Worm (Caenorhabditis elegans) whole organism, young adult: ENCODE results near the gene ipla-6.

Experiments
- B0019.2 ChIP-seq: fragments of 200-800 bp; sonication (Bioruptor generic); conservative IDR thresholded peaks from 2 replicates; pipeline ENCODE4 v1.3.6; 2022; ENCODE audit warnings: missing genetic modification reagents, missing genetic modification characterization, missing compliant biosample characterization
- B0336.3 ChIP-seq: fragments of 200-800 bp; sonication (Bioruptor generic); IDR thresholded peaks from 2 replicates; pipeline ENCODE4 v1.3.6; 2022; ENCODE audit warnings: missing genetic modification characterization, missing compliant biosample characterization
- C06A6.2 ChIP-seq: fragments of 200-800 bp; sonication (Bioruptor generic); conservative IDR thresholded peaks from 2 replicates; pipeline ENCODE4 v1.3.6; 2022; ENCODE audit warnings: missing genetic modification characterization, missing compliant biosample characterization
- C17E4.6 ChIP-seq: fragments of 200-800 bp; sonication (Bioruptor generic); IDR thresholded peaks from 2 replicates; pipeline ENCODE4 v1.3.6; 2022; ENCODE audit warnings: missing genetic modification reagents, missing genetic modification characterization, missing compliant biosample characterization
- D2030.7 ChIP-seq: fragments of 200-800 bp; sonication (Bioruptor generic); IDR thresholded peaks from 2 replicates; pipeline ENCODE4 v1.3.6; 2022; ENCODE audit warnings: missing genetic modification reagents, missing genetic modification characterization, missing compliant biosample characterization
- F39B2.1 ChIP-seq: fragments of 200-800 bp; sonication (Bioruptor generic); IDR thresholded peaks from 2 replicates; pipeline ENCODE4 v1.3.6; 2022; ENCODE audit warnings: missing genetic modification reagents, missing genetic modification characterization, missing compliant biosample characterization
- F52B5.7 ChIP-seq: sonication (generic microtip); optimal IDR thresholded peaks from 2 replicates; lab custom pipeline; 2016; ENCODE audit warnings: mild to moderate bottlenecking, missing genetic modification characterization, missing compliant biosample characterization
- K12H6.12 ChIP-seq: fragments of 200-800 bp; sonication (Bioruptor generic); optimal IDR thresholded peaks from 2 replicates; lab custom pipeline; 2018; ENCODE audit warnings: mild to moderate bottlenecking, missing genetic modification characterization, missing compliant biosample characterization
- T07F8.4 ChIP-seq: sonication (generic microtip); optimal IDR thresholded peaks from 2 replicates; lab custom pipeline; 2016; ENCODE audit warnings: mild to moderate bottlenecking, missing genetic modification characterization, moderate library complexity, missing compliant biosample characterization
- T26A5.8 ChIP-seq: sonication (generic microtip); optimal IDR thresholded peaks from 2 replicates; lab custom pipeline; 2016; ENCODE audit warnings: missing genetic modification characterization, missing compliant biosample characterization
- Y79H2A.3 ChIP-seq: fragments of 200-800 bp; sonication (Bioruptor generic); conservative IDR thresholded peaks from 2 replicates; pipeline ENCODE4 v1.3.6; 2022; ENCODE audit warnings: missing genetic modification reagents, missing genetic modification characterization, missing compliant biosample characterization
- aptf-2 ChIP-seq: fragments of 200-800 bp; sonication (Bioruptor generic); conservative IDR thresholded peaks from 2 replicates; pipeline ENCODE4 v1.3.6; 2022; ENCODE audit warnings: missing genetic modification reagents, missing genetic modification characterization, missing compliant biosample characterization
- attf-6 ChIP-seq: fragments of 200-800 bp; sonication (Bioruptor generic); IDR thresholded peaks from 2 replicates; pipeline ENCODE4 v1.3.6; 2022; ENCODE audit warnings: missing genetic modification reagents, missing genetic modification characterization, missing compliant biosample characterization
- bed-1 ChIP-seq: fragments of 200-800 bp; sonication (Bioruptor generic); IDR thresholded peaks from 2 replicates; pipeline ENCODE4 v1.3.6; 2022; ENCODE audit warnings: missing genetic modification reagents, missing genetic modification characterization, missing compliant biosample characterization
- ccch-3 ChIP-seq: fragments of 200-800 bp; sonication (Bioruptor generic); optimal IDR thresholded peaks from 2 replicates; lab custom pipeline; 2018; ENCODE audit warnings: mild to moderate bottlenecking, missing genetic modification characterization, missing compliant biosample characterization
- cebp-1 ChIP-seq, 2 experiments: fragments of 200-800 bp in 1 of 2; sonication (Bioruptor generic) in 1 of 2; sonication (generic microtip) in 1 of 2; IDR thresholded peaks in 1 of 2; optimal IDR thresholded peaks in 1 of 2; 2 replicates each; pipeline versions ENCODE4 v1.3.6 to Lab custom; 2017 to 2022; ENCODE audit warnings: missing compliant biosample characterization in 2 of 2, missing genetic modification characterization in 2 of 2, mild to moderate bottlenecking in 1 of 2, missing genetic modification reagents in 1 of 2, moderate library complexity in 1 of 2
- cebp-2 ChIP-seq: fragments of 200-800 bp; sonication (Bioruptor generic); IDR thresholded peaks from 2 replicates; pipeline ENCODE4 v1.3.6; 2022; ENCODE audit warnings: missing genetic modification characterization, missing compliant biosample characterization
- ceh-79 ChIP-seq: sonication (generic microtip); optimal IDR thresholded peaks from 2 replicates; lab custom pipeline; 2017; ENCODE audit warnings: mild to moderate bottlenecking, missing genetic modification characterization, missing compliant biosample characterization
- chd-7 ChIP-seq: sonication (generic microtip); optimal IDR thresholded peaks from 2 replicates; lab custom pipeline; 2016; ENCODE audit warnings: mild to moderate bottlenecking, missing genetic modification characterization, moderate library complexity, missing compliant biosample characterization
- egl-44 ChIP-seq: fragments of 200-800 bp; sonication (Bioruptor generic); IDR thresholded peaks from 2 replicates; pipeline ENCODE4 v1.3.6; 2022; ENCODE audit warnings: missing genetic modification reagents, missing genetic modification characterization, missing compliant biosample characterization
- egrh-3 ChIP-seq: fragments of 200-800 bp; sonication (Bioruptor generic); IDR thresholded peaks from 2 replicates; pipeline ENCODE4 v1.3.6; 2022; ENCODE audit warnings: missing genetic modification reagents, missing genetic modification characterization, missing compliant biosample characterization
- gei-17 ChIP-seq: fragments of 200-800 bp; sonication (Bioruptor generic); optimal IDR thresholded peaks from 2 replicates; lab custom pipeline; 2018; ENCODE audit warnings: mild to moderate bottlenecking, missing genetic modification characterization, missing compliant biosample characterization
- hsf-1 ChIP-seq: fragments of 200-800 bp; sonication (Bioruptor generic); IDR thresholded peaks from 2 replicates; pipeline ENCODE4 v1.3.6; 2022; ENCODE audit warnings: missing genetic modification reagents, missing genetic modification characterization, missing compliant biosample characterization
- lag-1 ChIP-seq: fragments of 200-800 bp; sonication (Bioruptor generic); IDR thresholded peaks from 2 replicates; pipeline ENCODE4 v1.3.6; 2022; ENCODE audit warnings: missing genetic modification reagents, missing genetic modification characterization, missing compliant biosample characterization
- lin-26 ChIP-seq: fragments of 200-800 bp; sonication (Bioruptor generic); IDR thresholded peaks from 2 replicates; pipeline ENCODE4 v1.3.6; 2022; ENCODE audit warnings: missing genetic modification reagents, missing genetic modification characterization, missing compliant biosample characterization
- lir-1 ChIP-seq: fragments of 200-800 bp; sonication (Bioruptor generic); conservative IDR thresholded peaks from 2 replicates; pipeline ENCODE4 v1.3.6; 2022; ENCODE audit warnings: missing genetic modification reagents, missing genetic modification characterization, missing compliant biosample characterization
- lsl-1 ChIP-seq: fragments of 200-800 bp; sonication (Bioruptor generic); optimal IDR thresholded peaks from 2 replicates; lab custom pipeline; 2018; ENCODE audit warnings: mild to moderate bottlenecking, missing genetic modification characterization, moderate library complexity, missing compliant biosample characterization
- lsy-27 ChIP-seq: sonication (generic microtip); optimal IDR thresholded peaks from 2 replicates; lab custom pipeline; 2017; ENCODE audit warnings: missing genetic modification characterization, mild to moderate bottlenecking, missing compliant biosample characterization, antibody characterized with exemption, missing genotype, borderline replicate concordance; ENCODE audit not compliant: insufficient read depth
- madf-10 ChIP-seq: sonication (generic microtip); optimal IDR thresholded peaks from 2 replicates; lab custom pipeline; 2016; ENCODE audit warnings: mild to moderate bottlenecking, missing genetic modification characterization, missing compliant biosample characterization
- madf-8 ChIP-seq: fragments of 200-800 bp; sonication (Bioruptor generic); conservative IDR thresholded peaks from 2 replicates; pipeline ENCODE4 v1.3.6; 2022; ENCODE audit warnings: missing genetic modification reagents, missing genetic modification characterization, missing compliant biosample characterization
- mes-4 ChIP-seq: sonication (generic microtip); optimal IDR thresholded peaks from 2 replicates; lab custom pipeline; 2016; ENCODE audit warnings: missing genotype, missing genetic modification characterization, missing compliant biosample characterization
- mxl-1 ChIP-seq: sonication (generic microtip); optimal IDR thresholded peaks from 2 replicates; lab custom pipeline; 2016; ENCODE audit warnings: missing genetic modification characterization, missing compliant biosample characterization
- nfya-1 ChIP-seq: sonication (generic microtip); optimal IDR thresholded peaks from 2 replicates; lab custom pipeline; 2017; ENCODE audit warnings: antibody characterized with exemption, missing compliant biosample characterization, missing genetic modification characterization, borderline replicate concordance; ENCODE audit not compliant: insufficient read depth
- nfyb-1 ChIP-seq: fragments of 200-800 bp; sonication (Bioruptor generic); IDR thresholded peaks from 2 replicates; pipeline ENCODE4 v1.3.6; 2022; ENCODE audit warnings: missing genetic modification reagents, missing genetic modification characterization, missing compliant biosample characterization
- nhr-120 ChIP-seq: fragments of 200-800 bp; sonication (Bioruptor generic); IDR thresholded peaks from 2 replicates; pipeline ENCODE4 v1.3.6; 2022; ENCODE audit warnings: missing genetic modification characterization, missing compliant biosample characterization
- nhr-179 ChIP-seq: sonication (generic microtip); optimal IDR thresholded peaks from 2 replicates; lab custom pipeline; 2016; ENCODE audit warnings: mild to moderate bottlenecking, missing genetic modification characterization, missing compliant biosample characterization
- nhr-27 ChIP-seq: fragments of 200-800 bp; sonication (Bioruptor generic); optimal IDR thresholded peaks from 2 replicates; lab custom pipeline; 2018; ENCODE audit warnings: mild to moderate bottlenecking, missing genetic modification characterization, moderate library complexity, missing compliant biosample characterization
- pha-4 ChIP-seq: fragments of 150-350 bp; sonication (generic microtip); optimal IDR thresholded peaks from 2 replicates; lab custom pipeline; 2014; ENCODE audit warnings: missing biosample characterization, missing genetic modification reagents, missing genetic modification characterization
- rec-8 ChIP-seq, 2 experiments: sonication (generic microtip); optimal IDR thresholded peaks; 2 replicates each; lab custom pipeline; 2016; ENCODE audit warnings: mild to moderate bottlenecking in 2 of 2, missing genetic modification characterization in 2 of 2, missing genetic modification reagents in 2 of 2, missing genotype in 2 of 2, missing biosample characterization in 1 of 2, missing compliant biosample characterization in 1 of 2, moderate library complexity in 1 of 2
- sdz-38 ChIP-seq: sonication (generic microtip); optimal IDR thresholded peaks from 2 replicates; lab custom pipeline; 2016; ENCODE audit warnings: missing genotype, missing genetic modification characterization, missing compliant biosample characterization
- snpc-3.4 ChIP-seq: sonication (generic microtip); optimal IDR thresholded peaks from 2 replicates; lab custom pipeline; 2017; ENCODE audit warnings: missing genetic modification characterization, mild to moderate bottlenecking, missing compliant biosample characterization, antibody characterized with exemption, moderate library complexity, missing genotype, missing genetic modification reagents
- snpc-4 ChIP-seq, 5 experiments: fragments of 150-350 bp in 1 of 5; sonication (generic microtip) in 4 of 5; optimal IDR thresholded peaks; 2 replicates each; lab custom pipeline; 2014 to 2018; ENCODE audit warnings: missing genetic modification characterization in 5 of 5, missing biosample characterization in 3 of 5, antibody characterized with exemption in 2 of 5, mild to moderate bottlenecking in 2 of 5, missing compliant biosample characterization in 2 of 5, missing genotype in 2 of 5, moderate library complexity in 2 of 5, missing genetic modification reagents in 1 of 5
- somi-1 ChIP-seq: fragments of 200-800 bp; sonication (Bioruptor generic); optimal IDR thresholded peaks from 2 replicates; lab custom pipeline; 2018; ENCODE audit warnings: mild to moderate bottlenecking, missing genetic modification characterization, missing compliant biosample characterization
- unc-62 ChIP-seq: fragments of 150-350 bp; optimal IDR thresholded peaks from 2 replicates; lab custom pipeline; 2014; ENCODE audit warnings: missing biosample characterization, missing genetic modification reagents, missing genetic modification characterization
- xnd-1 ChIP-seq: sonication (generic microtip); optimal IDR thresholded peaks from 2 replicates; lab custom pipeline; 2016; ENCODE audit warnings: missing genotype, missing genetic modification reagents, missing genetic modification characterization, missing compliant biosample characterization
- zim-3 ChIP-seq: sonication (generic microtip); optimal IDR thresholded peaks from 2 replicates; lab custom pipeline; 2017; ENCODE audit warnings: mild to moderate bottlenecking, missing genetic modification characterization, moderate library complexity, missing compliant biosample characterization
- ztf-18 ChIP-seq: sonication (generic microtip); optimal IDR thresholded peaks from 2 replicates; lab custom pipeline; 2016; ENCODE audit warnings: missing genotype, mild to moderate bottlenecking, missing genetic modification characterization, missing compliant biosample characterization

Gene ipla-6

ce11 chrIV:6336748-6337147 lies 705 bp upstream of the ipla-6 start (continued):
- TF ChIP-seq T07F8.4 (tag; lab: Kevin White, UChicago) (peak; percentile 21), ztf-18 (tag; lab: Kevin White, UChicago) (peak; percentile 55), mes-4 (tag; lab: Kevin White, UChicago) (no peak), C06A6.2 (GFP tag; lab: Robert Waterston, UW) (peak; percentile 92), attf-6 (GFP tag; lab: Robert Waterston, UW) (peak; percentile 41; the same call in 1 of the 2 replicates), K12H6.12 (tag; lab: Kevin White, UChicago) (peak; percentile 90), D2030.7 (GFP tag; lab: Robert Waterston, UW) (no peak), nfyb-1 (GFP tag; lab: Robert Waterston, UW) (peak; percentile 91), sdz-38 (tag; lab: Kevin White, UChicago) (no peak), pha-4 (tag; lab: Kevin White, UChicago) (no peak), somi-1 (GFP tag; lab: Kevin White, UChicago) (peak; percentile 99), cebp-2 (peak; percentile 32; the same call in 1 of the 2 replicates), madf-10 (tag; lab: Kevin White, UChicago) (peak; percentile 83), ccch-3 (GFP tag; lab: Kevin White, UChicago) (no peak), B0019.2 (no peak), lsl-1 (GFP tag; lab: Kevin White, UChicago) (no peak), lsy-27 (tag; lab: Kevin White, UChicago) (no peak), ceh-79 (tag; lab: Kevin White, UChicago) (peak; percentile 17), snpc-3.4 (tag; lab: Kevin White, UChicago) (no peak), lag-1 (GFP tag; lab: Robert Waterston, UW) (no peak), madf-8 (GFP tag; lab: Robert Waterston, UW) (no peak), aptf-2 (no peak), egl-44 (GFP tag; lab: Robert Waterston, UW) (peak; percentile 90), nhr-179 (tag; lab: Kevin White, UChicago) (no peak), T26A5.8 (tag; lab: Kevin White, UChicago) (no peak), xnd-1 (no peak), gei-17 (GFP tag; lab: Kevin White, UChicago) (peak; percentile 83), zim-3 (tag; lab: Kevin White, UChicago) (peak; percentile 21), nhr-27 (tag; lab: Kevin White, UChicago) (no peak), B0336.3 (GFP tag; lab: Robert Waterston, UW) (peak; percentile 97), F52B5.7 (tag; lab: Kevin White, UChicago) (peak; percentile 58), chd-7 (peak; percentile 97), mxl-1 (no peak), rec-8 (tag; optimal IDR thresholded peaks at IDR 0.05; lab: Kevin White, UChicago) (no peak), lin-26 (GFP tag; lab: Robert Waterston, UW) (peak; percentile 71; the same call in 1 of the 2 replicates), egrh-3 (GFP tag; lab: Robert Waterston, UW) (0 out of 2 replicates have a peak, but pooled peaks have one; percentile 5), Y79H2A.3 (GFP tag; lab: Robert Waterston, UW) (no peak), snpc-4 (GFP tag; optimal IDR thresholded peaks at IDR 0.05; lab: Kevin White, UChicago) (no peak), snpc-4 (tag; optimal IDR thresholded peaks at IDR 0.05; lab: Kevin White, UChicago) (peak; percentile 25 to 73 (median 66)), hsf-1 (GFP tag; lab: Robert Waterston, UW) (no peak), nhr-120 (GFP tag; lab: Robert Waterston, UW) (no peak), bed-1 (GFP tag; lab: Robert Waterston, UW) (no peak), lir-1 (peak; percentile 86), cebp-1 (GFP tag; IDR thresholded peaks at IDR 0.05; lab: Robert Waterston, UW) (peak; percentile 61; the same call in 1 of the 2 replicates), cebp-1 (tag; optimal IDR thresholded peaks at IDR 0.05; lab: Kevin White, UChicago) (peak; percentile 96), unc-62 (GFP tag; lab: Kevin White, UChicago) (peak; percentile 75), F39B2.1 (GFP tag; lab: Robert Waterston, UW) (no peak), nfya-1 (no peak), C17E4.6 (GFP tag; lab: Robert Waterston, UW) (no peak)
